Fruit fly (Drosophila melanogaster) whole organism, embryonic: ENCODE data around the gene kay.

Experiments used
- Ada2b ChIP-seq: fragments of 200-800 bp; sonication (Bioruptor generic); IDR thresholded peaks from 2 replicates; pipeline ENCODE4 v1.3.6; 2022; ENCODE audit warnings: missing biosample characterization, missing genetic modification characterization
- Blimp-1 ChIP-seq: fragments of 200-800 bp; sonication (Bioruptor generic); optimal IDR thresholded peaks from 3 replicates; lab custom pipeline; 2018; ENCODE audit warnings: missing biosample characterization, missing genetic modification characterization, mild to moderate bottlenecking, moderate library complexity, missing genetic modification reagents
- CG12391 ChIP-seq: fragments of 200-800 bp; sonication (Bioruptor generic); optimal IDR thresholded peaks from 3 replicates; lab custom pipeline; 2018; ENCODE audit warnings: missing biosample characterization, mild to moderate bottlenecking, missing genetic modification characterization, moderate library complexity
- CG13894 ChIP-seq: fragments of 200-800 bp; sonication (Bioruptor generic); optimal IDR thresholded peaks from 3 replicates; lab custom pipeline; 2018; ENCODE audit warnings: missing biosample characterization, mild to moderate bottlenecking, missing genetic modification characterization, moderate library complexity
- CG14014 ChIP-seq: fragments of 200-800 bp; sonication (Bioruptor generic); IDR thresholded peaks from 2 replicates; pipeline ENCODE4 v1.3.6; 2022; ENCODE audit warnings: missing biosample characterization, missing genetic modification characterization
- CG15011 ChIP-seq: fragments of 200-800 bp; sonication (Bioruptor generic); optimal IDR thresholded peaks from 3 replicates; lab custom pipeline; 2018; ENCODE audit warnings: missing biosample characterization, mild to moderate bottlenecking, missing genetic modification characterization
- CG1529 ChIP-seq: fragments of 200-800 bp; sonication (Bioruptor generic); optimal IDR thresholded peaks from 3 replicates; lab custom pipeline; 2018; ENCODE audit warnings: missing biosample characterization, missing genetic modification characterization
- CG1602 ChIP-seq: fragments of 200-800 bp; sonication (Bioruptor generic); optimal IDR thresholded peaks from 3 replicates; lab custom pipeline; 2016; ENCODE audit warnings: missing biosample characterization, missing genetic modification characterization
- CG31365 ChIP-seq: fragments of 200-800 bp; sonication (Bioruptor generic); optimal IDR thresholded peaks from 2 replicates; lab custom pipeline; 2018; ENCODE audit warnings: missing biosample characterization, mild to moderate bottlenecking, missing genetic modification characterization
- CG32772 ChIP-seq: fragments of 200-800 bp; sonication (Bioruptor generic); IDR thresholded peaks from 2 replicates; pipeline ENCODE4 v1.3.6; 2022; ENCODE audit warnings: missing biosample characterization, missing genetic modification characterization
- CG33557 ChIP-seq: fragments of 200-800 bp; sonication (Bioruptor generic); optimal IDR thresholded peaks from 2 replicates; lab custom pipeline; 2019; ENCODE audit warnings: missing biosample characterization, mild to moderate bottlenecking, missing genetic modification characterization, moderate library complexity
- CG4328 ChIP-seq: fragments of 200-800 bp; sonication (Bioruptor generic); optimal IDR thresholded peaks from 3 replicates; lab custom pipeline; 2017; ENCODE audit warnings: missing biosample characterization, missing genetic modification reagents, missing genetic modification characterization
- CG6791 ChIP-seq: fragments of 200-800 bp; sonication (Bioruptor generic); IDR thresholded peaks from 3 replicates; pipeline ENCODE4 v1.3.6; 2022; ENCODE audit warnings: missing biosample characterization, missing genetic modification characterization; ENCODE audit not compliant: partially characterized antibody
- CG6813 ChIP-seq: fragments of 200-800 bp; sonication (Bioruptor generic); optimal IDR thresholded peaks from 2 replicates; lab custom pipeline; 2017; ENCODE audit warnings: missing biosample characterization, missing genetic modification characterization, mild to moderate bottlenecking, moderate library complexity, missing genetic modification reagents
- CG7556 ChIP-seq: fragments of 200-800 bp; sonication (Bioruptor generic); optimal IDR thresholded peaks from 2 replicates; lab custom pipeline; 2017; ENCODE audit warnings: missing biosample characterization, mild to moderate bottlenecking, missing genetic modification characterization
- CG7786 ChIP-seq: fragments of 200-800 bp; sonication (Bioruptor generic); optimal IDR thresholded peaks from 2 replicates; lab custom pipeline; 2016; ENCODE audit warnings: missing biosample characterization, missing genetic modification characterization
- CG8290 ChIP-seq, 3 experiments: fragments of 200-800 bp; sonication (Bioruptor generic); optimal IDR thresholded peaks; 2 replicates each; lab custom pipeline; 2016 to 2019; ENCODE audit warnings: missing biosample characterization in 3 of 3, missing genetic modification characterization in 3 of 3, mild to moderate bottlenecking in 2 of 3, moderate library complexity in 1 of 3
- CHES-1-like ChIP-seq: fragments of 200-800 bp; sonication (Bioruptor generic); optimal IDR thresholded peaks from 2 replicates; lab custom pipeline; 2016; ENCODE audit warnings: missing biosample characterization, missing genetic modification characterization
- Camta ChIP-seq: fragments of 200-800 bp; sonication (Bioruptor generic); optimal IDR thresholded peaks from 2 replicates; lab custom pipeline; 2016; ENCODE audit warnings: missing biosample characterization, missing genetic modification characterization
- E2f1 ChIP-seq: fragments of 200-800 bp; sonication (Bioruptor generic); IDR thresholded peaks from 2 replicates; pipeline ENCODE4 v1.3.6; 2022; ENCODE audit warnings: missing biosample characterization, missing genetic modification characterization
- Fer2 ChIP-seq: fragments of 200-800 bp; sonication (Bioruptor generic); optimal IDR thresholded peaks from 2 replicates; lab custom pipeline; 2018; ENCODE audit warnings: missing biosample characterization, mild to moderate bottlenecking, missing genetic modification characterization, moderate library complexity
- GATAe ChIP-seq: fragments of 200-800 bp; sonication (Bioruptor generic); conservative IDR thresholded peaks from 2 replicates; pipeline ENCODE4 v1.3.6; 2022; ENCODE audit warnings: missing biosample characterization, missing genetic modification characterization
- Hey ChIP-seq: fragments of 200-800 bp; sonication (Bioruptor generic); optimal IDR thresholded peaks from 3 replicates; lab custom pipeline; 2018; ENCODE audit warnings: missing biosample characterization, mild to moderate bottlenecking, missing genetic modification characterization
- Hmr ChIP-seq: fragments of 200-800 bp; sonication (Bioruptor generic); optimal IDR thresholded peaks from 3 replicates; lab custom pipeline; 2017; ENCODE audit warnings: mild to moderate bottlenecking, missing biosample characterization, missing genetic modification reagents, missing genetic modification characterization
- Hsf ChIP-seq: fragments of 200-800 bp; sonication (Bioruptor generic); optimal IDR thresholded peaks from 3 replicates; lab custom pipeline; 2016; ENCODE audit warnings: missing biosample characterization, missing genetic modification characterization
- MESR4 ChIP-seq: fragments of 200-800 bp; sonication (Bioruptor generic); optimal IDR thresholded peaks from 2 replicates; lab custom pipeline; 2018; ENCODE audit warnings: missing biosample characterization, mild to moderate bottlenecking, missing genetic modification characterization, moderate library complexity
- Med ChIP-seq: fragments of 200-800 bp; sonication (Bioruptor generic); peaks from one replicate; lab custom pipeline; 2016; ENCODE audit warnings: missing biosample characterization, missing genetic modification characterization, mild to moderate bottlenecking, inconsistent platforms, moderate library complexity
- Neu2 ChIP-seq: fragments of 200-800 bp; sonication (Bioruptor generic); optimal IDR thresholded peaks from 3 replicates; lab custom pipeline; 2016; ENCODE audit warnings: missing biosample characterization, missing genetic modification characterization, borderline replicate concordance
- Oli ChIP-seq: fragments of 200-800 bp; sonication (Bioruptor generic); optimal IDR thresholded peaks from 2 replicates; lab custom pipeline; 2018; ENCODE audit warnings: missing biosample characterization, mild to moderate bottlenecking, missing genetic modification characterization, moderate library complexity
- Rx ChIP-seq: fragments of 200-800 bp; sonication (Bioruptor generic); IDR thresholded peaks from 2 replicates; pipeline ENCODE4 v1.3.6; 2022; ENCODE audit warnings: missing biosample characterization, missing genetic modification characterization
- Sry-β ChIP-seq: fragments of 200-800 bp; sonication (Bioruptor generic); optimal IDR thresholded peaks from 2 replicates; lab custom pipeline; 2018; ENCODE audit warnings: missing biosample characterization, mild to moderate bottlenecking, missing genetic modification characterization, moderate library complexity
- Sry-δ ChIP-seq: fragments of 200-800 bp; sonication (Bioruptor generic); optimal IDR thresholded peaks from 2 replicates; lab custom pipeline; 2016; ENCODE audit warnings: missing biosample characterization, missing genetic modification characterization
- aop ChIP-seq: fragments of 200-800 bp; sonication (Bioruptor generic); IDR thresholded peaks from 2 replicates; pipeline ENCODE4 v1.3.6; 2022; ENCODE audit warnings: missing biosample characterization, missing genetic modification characterization
- ara ChIP-seq: fragments of 200-800 bp; sonication (Bioruptor generic); IDR thresholded peaks from 2 replicates; pipeline ENCODE4 v1.3.6; 2022; ENCODE audit warnings: missing biosample characterization, missing genetic modification characterization
- btn ChIP-seq: fragments of 200-800 bp; sonication (Bioruptor generic); optimal IDR thresholded peaks from 2 replicates; lab custom pipeline; 2016; ENCODE audit warnings: missing biosample characterization, missing genetic modification characterization
- cg ChIP-seq: fragments of 200-800 bp; sonication (Bioruptor generic); optimal IDR thresholded peaks from 3 replicates; lab custom pipeline; 2019; ENCODE audit warnings: missing biosample characterization, mild to moderate bottlenecking, missing genetic modification characterization, moderate library complexity
- crp ChIP-seq, 2 experiments: fragments of 200-800 bp; sonication (Bioruptor generic); optimal IDR thresholded peaks; 2 replicates in 1 of 2; 3 replicates in 1 of 2; lab custom pipeline; 2017; ENCODE audit warnings: missing biosample characterization in 2 of 2, missing genetic modification characterization in 2 of 2, mild to moderate bottlenecking in 1 of 2, moderate library complexity in 1 of 2
- fd64A ChIP-seq: fragments of 200-800 bp; sonication (Bioruptor generic); optimal IDR thresholded peaks from 3 replicates; lab custom pipeline; 2018; ENCODE audit warnings: missing biosample characterization, mild to moderate bottlenecking, missing genetic modification characterization
- gsb-n ChIP-seq: fragments of 200-800 bp; sonication (Bioruptor generic); optimal IDR thresholded peaks from 3 replicates; lab custom pipeline; 2018; ENCODE audit warnings: missing biosample characterization, mild to moderate bottlenecking, missing genetic modification characterization
- ham ChIP-seq: fragments of 200-800 bp; sonication (Bioruptor generic); IDR thresholded peaks from 2 replicates; pipeline ENCODE4 v1.3.6; 2022; ENCODE audit warnings: missing biosample characterization, missing genetic modification characterization
- hth ChIP-seq: fragments of >200 bp; optimal IDR thresholded peaks from 2 replicates; lab custom pipeline; 2017; ENCODE audit warnings: inconsistent platforms
- pan ChIP-seq, 4 experiments: fragments of >200 bp in 3 of 4; fragments of 200-800 bp in 1 of 4; sonication (Bioruptor generic) in 1 of 4; optimal IDR thresholded peaks in 3 of 4; IDR thresholded peaks in 1 of 4; 2 replicates each; pipeline versions ENCODE4 v1.3.6 to Lab custom; 2017 to 2022; ENCODE audit warnings: missing biosample characterization in 2 of 4, missing genetic modification characterization in 2 of 4, mixed read lengths in 1 of 4
- peb ChIP-seq: fragments of 200-800 bp; sonication (Bioruptor generic); IDR thresholded peaks from 2 replicates; pipeline ENCODE4 v1.3.6; 2022; ENCODE audit warnings: missing biosample characterization, missing genetic modification characterization
- phol ChIP-seq: fragments of 200-800 bp; sonication (Bioruptor generic); optimal IDR thresholded peaks from 3 replicates; lab custom pipeline; 2018; ENCODE audit warnings: missing biosample characterization, mild to moderate bottlenecking, missing genetic modification characterization, moderate library complexity
- psq ChIP-seq: fragments of 200-800 bp; sonication (Bioruptor generic); optimal IDR thresholded peaks from 2 replicates; lab custom pipeline; 2017; ENCODE audit warnings: missing biosample characterization, missing genetic modification characterization
- pum ChIP-seq: fragments of 200-800 bp; sonication (Bioruptor generic); optimal IDR thresholded peaks from 2 replicates; lab custom pipeline; 2016; ENCODE audit warnings: missing biosample characterization, missing genetic modification characterization
- sima ChIP-seq: fragments of 200-800 bp; sonication (Bioruptor generic); optimal IDR thresholded peaks from 2 replicates; lab custom pipeline; 2016; ENCODE audit warnings: missing biosample characterization, missing genetic modification characterization
- trem ChIP-seq: fragments of 200-800 bp; optimal IDR thresholded peaks from 3 replicates; lab custom pipeline; 2019; ENCODE audit warnings: missing biosample characterization, mild to moderate bottlenecking, missing genetic modification characterization, moderate library complexity
- trh ChIP-seq: fragments of 200-800 bp; sonication (Bioruptor generic); optimal IDR thresholded peaks from 2 replicates; lab custom pipeline; 2016; ENCODE audit warnings: missing biosample characterization, missing genetic modification characterization

Gene kay

DNA sequence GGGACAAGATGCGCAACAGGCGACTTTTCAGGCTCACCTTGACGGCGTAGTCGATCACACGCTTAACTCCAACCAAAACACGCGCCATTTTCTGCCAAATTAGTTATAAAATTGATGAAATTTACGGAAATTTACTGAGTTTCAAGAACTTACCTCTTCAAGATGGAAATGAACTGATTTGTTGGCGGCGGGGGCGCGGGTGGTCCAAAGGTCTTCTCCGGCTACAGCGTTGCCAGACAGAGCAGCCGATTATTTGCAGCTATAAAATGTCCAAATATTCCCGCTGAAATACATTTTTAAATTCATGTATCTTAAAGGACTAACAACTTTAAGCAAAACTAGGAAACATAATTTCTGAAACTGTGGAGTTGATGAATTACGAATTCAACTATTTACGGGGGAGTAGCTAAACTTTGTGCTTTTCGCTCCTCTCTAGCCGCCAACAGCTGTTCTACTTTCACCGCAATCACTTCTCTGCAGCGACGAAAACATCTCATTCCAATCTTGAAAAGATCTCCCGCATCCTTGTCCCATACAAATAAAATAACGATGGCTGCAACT is 37.0 kb downstream of the kay start, which contains the start of the genes Etfb and CG7789 (continued):
- TF ChIP-seq Hsf, result peak; percentile 83
- TF ChIP-seq CG12391 (tag; lab: Kevin White, UChicago), result peak; percentile 84
- peak; percentile 37 to 94 for TF ChIP-seq crp (GFP tag; optimal IDR thresholded peaks at IDR 0.05; lab: Kevin White, UChicago)
- TF ChIP-seq phol (tag; lab: Kevin White, UChicago), result peak; percentile 71
- TF ChIP-seq Rx (GFP tag; lab: Robert Waterston, UW), result peak; percentile 48; the same call in 1 of the 2 replicates
- peak; percentile 85 for TF ChIP-seq CHES-1-like (GFP tag; lab: Kevin White, UChicago)
- TF ChIP-seq MESR4 (GFP tag; lab: Kevin White, UChicago), result peak; percentile 64
- peak; percentile 62 for TF ChIP-seq Oli (tag; lab: Kevin White, UChicago)
- TF ChIP-seq btn (GFP tag; lab: Kevin White, UChicago), result peak; percentile 31
- peak; percentile 80 for TF ChIP-seq CG7786 (GFP tag; lab: Kevin White, UChicago)
- TF ChIP-seq peb, result peak; percentile 49; the same call in 1 of the 2 replicates
- TF ChIP-seq trem (tag; lab: Kevin White, UChicago), result peak; percentile 55
- no peak for TF ChIP-seq cg (GFP tag; lab: Kevin White, UChicago)
- TF ChIP-seq CG7556 (GFP tag; lab: Kevin White, UChicago), result no peak
- no peak for TF ChIP-seq Fer2 (tag; lab: Kevin White, UChicago)
- TF ChIP-seq Blimp-1 (GFP tag; lab: Kevin White, UChicago), result no peak
- TF ChIP-seq ara (GFP tag; lab: Robert Waterston, UW), result peak; percentile 51; the same call in 1 of the 2 replicates
- TF ChIP-seq CG1529 (GFP tag; lab: Kevin White, UChicago), result no peak
- TF ChIP-seq pum (GFP tag; lab: Kevin White, UChicago), result peak; percentile 57
- TF ChIP-seq CG6791 (GFP tag; lab: Robert Waterston, UW), result no peak; the same call in 2 of the 3 replicates
- TF ChIP-seq CG15011 (GFP tag; lab: Kevin White, UChicago), result no peak
- TF ChIP-seq Sry-δ (GFP tag; lab: Kevin White, UChicago), result peak; percentile 89
- peak; percentile 62 for TF ChIP-seq Camta (GFP tag; lab: Kevin White, UChicago)
- TF ChIP-seq hth, result no peak
- TF ChIP-seq aop (GFP tag; lab: Robert Waterston, UW), result no peak
- peak; percentile 62 for TF ChIP-seq CG1602
- TF ChIP-seq Med (GFP tag; lab: Kevin White, UChicago), result peak; percentile 97
- TF ChIP-seq CG13894 (tag; lab: Kevin White, UChicago), result no peak
- no peak for TF ChIP-seq gsb-n (tag; lab: Kevin White, UChicago)
- peak; percentile 68 for TF ChIP-seq CG4328 (GFP tag; lab: Kevin White, UChicago)
- peak; percentile 74 for TF ChIP-seq CG14014 (GFP tag; lab: Robert Waterston, UW)
- TF ChIP-seq ham, result peak; percentile 53; the same call in 1 of the 2 replicates
- TF ChIP-seq CG31365 (tag; lab: Kevin White, UChicago), result no peak
- peak; percentile 57 for TF ChIP-seq sima
- no peak for TF ChIP-seq Hmr (GFP tag; lab: Kevin White, UChicago)
- peak; percentile 57 for TF ChIP-seq trh (GFP tag; lab: Kevin White, UChicago)
- peak; percentile 73 for TF ChIP-seq Ada2b (GFP tag; lab: Robert Waterston, UW)
- TF ChIP-seq CG6813 (GFP tag; lab: Kevin White, UChicago), result no peak
- peak; percentile 32 for TF ChIP-seq CG33557 (GFP tag; lab: Kevin White, UChicago)
- no peak for TF ChIP-seq Neu2 (GFP tag; lab: Kevin White, UChicago)
- peak; percentile 59; the same call in 1 of the 2 replicates for TF ChIP-seq GATAe (GFP tag; lab: Robert Waterston, UW)
- TF ChIP-seq psq, result no peak
- TF ChIP-seq CG32772, result peak; percentile 77
- TF ChIP-seq pan (optimal IDR thresholded peaks at IDR 0.05; lab: Kevin White, UChicago), result no peak
- TF ChIP-seq pan (GFP tag; optimal IDR thresholded peaks at IDR 0.05 in 1 of 2, IDR thresholded peaks at IDR 0.05 in 1 of 2), result peak in 1 of 2 experiments; percentile 84
- TF ChIP-seq Hey (tag; lab: Kevin White, UChicago), result no peak
- TF ChIP-seq E2f1 (GFP tag; lab: Robert Waterston, UW), result peak; percentile 73
- no peak for TF ChIP-seq fd64A (GFP tag; lab: Kevin White, UChicago)
- TF ChIP-seq Sry-β, result peak; percentile 83
- TF ChIP-seq CG8290 (GFP tag; optimal IDR thresholded peaks at IDR 0.05; lab: Kevin White, UChicago), result no peak
- peak in 1 of 2 experiments; percentile 4 for TF ChIP-seq CG8290 (tag; optimal IDR thresholded peaks at IDR 0.05; lab: Kevin White, UChicago)
